Worm (Caenorhabditis elegans) whole organism, young adult: ENCODE results near the gene F59B10.2.

ENCODE experiments used
- bed-2 ChIP-seq: fragments of 200-800 bp; sonication (Bioruptor generic); IDR thresholded peaks from 2 replicates; pipeline ENCODE4 v1.3.6; 2022; ENCODE audit warnings: missing genetic modification reagents, missing genetic modification characterization, missing compliant biosample characterization
- lir-1 ChIP-seq: fragments of 200-800 bp; sonication (Bioruptor generic); conservative IDR thresholded peaks from 2 replicates; pipeline ENCODE4 v1.3.6; 2022; ENCODE audit warnings: missing genetic modification reagents, missing genetic modification characterization, missing compliant biosample characterization
- tbx-9 ChIP-seq: sonication (generic microtip); optimal IDR thresholded peaks from 2 replicates; lab custom pipeline; 2016; ENCODE audit warnings: borderline replicate concordance, missing genetic modification characterization, inconsistent platforms, missing compliant biosample characterization

DNA sequence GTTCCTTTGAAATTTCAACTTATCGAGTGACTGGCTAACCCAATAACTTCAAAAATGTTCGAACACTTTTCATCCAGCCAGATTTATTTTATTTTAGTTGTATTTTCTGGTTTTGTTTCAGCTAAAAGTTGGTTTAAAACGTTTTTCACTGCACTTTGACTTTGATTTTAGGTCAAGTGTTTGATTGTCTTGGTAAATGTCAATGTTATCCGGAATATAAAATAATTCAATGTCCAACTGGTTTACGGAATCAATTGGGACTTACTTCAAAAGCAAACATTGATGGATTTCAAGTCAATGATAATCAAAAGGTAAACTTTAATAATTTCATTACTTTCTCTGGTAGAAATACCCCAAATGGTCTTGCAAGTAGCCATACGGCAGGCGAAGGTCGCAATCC, 25.8 kb downstream of the F59B10.2 start:
- no peak for TF ChIP-seq bed-2 (GFP tag; lab: Robert Waterston, UW)
- no peak for TF ChIP-seq lir-1 (GFP tag; lab: Robert Waterston, UW)
- TF ChIP-seq tbx-9 (tag; lab: Kevin White, UChicago) = no peak
